Worm (Caenorhabditis elegans): ENCODE data around the gene C44B9.2.

C44B9.2 gene

DNA sequence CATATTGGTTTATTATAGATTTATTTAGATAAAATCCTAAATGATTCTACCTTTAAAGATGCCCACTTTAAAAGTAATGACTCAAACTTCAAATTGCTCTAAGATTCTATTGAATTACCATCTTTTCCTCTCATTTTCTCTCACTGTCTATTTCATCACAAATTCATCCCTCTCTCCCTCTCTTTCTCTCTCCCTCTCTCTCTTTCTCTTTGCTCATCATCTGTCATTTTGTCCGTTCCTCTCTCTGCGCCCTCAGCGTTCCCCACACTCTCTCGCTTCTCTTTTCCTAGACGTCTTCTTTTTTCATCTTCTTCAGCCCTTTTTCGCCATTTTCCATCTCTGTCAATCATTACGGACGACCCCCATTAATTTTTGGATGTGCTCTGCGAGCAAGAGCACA, 29.9 kb downstream of the C44B9.2 start:
- TF ChIP-seq lsy-2 (tag; optimal IDR thresholded peaks at IDR 0.05) (peak; percentile 6), hlh-1 (tag; optimal IDR thresholded peaks at IDR 0.05) (peak; percentile 89), bed-3 (GFP tag; optimal IDR thresholded peaks at IDR 0.05) (no peak), ham-2 (GFP tag; optimal IDR thresholded peaks at IDR 0.05) (no peak), M03D4.4 (tag; optimal IDR thresholded peaks at IDR 0.05) (no peak), mep-1 (tag; optimal IDR thresholded peaks at IDR 0.05) (no peak), lin-13 (tag; optimal IDR thresholded peaks at IDR 0.05) (no peak), ceh-39 (tag; optimal IDR thresholded peaks at IDR 0.05) (no peak), ztf-11 (tag; optimal IDR thresholded peaks at IDR 0.05) (no peak), elt-1 (tag; optimal IDR thresholded peaks at IDR 0.05; ENCODE audit: borderline replicate concordance, insufficient read depth) (no peak), unc-120 (tag; optimal IDR thresholded peaks at IDR 0.05; ENCODE audit: poor library complexity, severe bottlenecking) (peak; percentile 3), nhr-237 (tag; optimal IDR thresholded peaks at IDR 0.05) (no peak), lin-32 (GFP tag; optimal IDR thresholded peaks at IDR 0.05) (no peak), ces-1 (GFP tag; optimal IDR thresholded peaks at IDR 0.05) (peak; percentile 93), ceh-83 (GFP tag; optimal IDR thresholded peaks at IDR 0.05) (no peak), nhr-76 (tag; optimal IDR thresholded peaks at IDR 0.05) (no peak), nhr-28 (tag; optimal IDR thresholded peaks at IDR 0.05) (no peak), unc-62 (GFP tag; optimal IDR thresholded peaks at IDR 0.05) (peak; percentile 68), sem-2 (GFP tag; optimal IDR thresholded peaks at IDR 0.05) (no peak), elt-3 (tag; optimal IDR thresholded peaks at IDR 0.05) (no peak), blmp-1 (tag; optimal IDR thresholded peaks at IDR 0.05) (no peak), mab-5 (tag; optimal IDR thresholded peaks at IDR 0.05) (no peak), nhr-12 (tag; optimal IDR thresholded peaks at IDR 0.05) (no peak)

DNA sequence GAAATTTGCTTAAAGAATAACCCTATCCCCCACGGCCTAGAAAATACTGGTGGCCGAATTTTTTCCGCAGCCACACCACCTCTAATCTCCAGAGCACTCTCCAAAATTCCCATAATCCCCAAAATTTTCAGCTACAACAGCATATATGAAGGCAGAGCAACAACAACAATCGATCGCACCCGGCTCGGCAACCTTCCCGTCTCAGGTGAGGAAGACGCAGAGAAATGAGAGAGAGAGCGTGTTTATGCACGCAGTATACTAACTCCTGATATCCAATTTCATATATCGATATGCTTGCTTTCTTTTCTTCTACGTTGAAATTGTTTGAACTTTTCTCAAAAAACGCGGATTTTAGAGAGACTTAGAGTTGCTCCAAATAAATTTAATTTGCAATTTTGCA, 31.1 kb downstream of the C44B9.2 start:
- TF ChIP-seq hlh-1 (tag; optimal IDR thresholded peaks at IDR 0.05) = peak; percentile 95
- peak; percentile 65 for TF ChIP-seq unc-120 (tag; optimal IDR thresholded peaks at IDR 0.05; ENCODE audit: poor library complexity, severe bottlenecking)
- no peak for TF ChIP-seq nhr-28 (tag; optimal IDR thresholded peaks at IDR 0.05)

DNA sequence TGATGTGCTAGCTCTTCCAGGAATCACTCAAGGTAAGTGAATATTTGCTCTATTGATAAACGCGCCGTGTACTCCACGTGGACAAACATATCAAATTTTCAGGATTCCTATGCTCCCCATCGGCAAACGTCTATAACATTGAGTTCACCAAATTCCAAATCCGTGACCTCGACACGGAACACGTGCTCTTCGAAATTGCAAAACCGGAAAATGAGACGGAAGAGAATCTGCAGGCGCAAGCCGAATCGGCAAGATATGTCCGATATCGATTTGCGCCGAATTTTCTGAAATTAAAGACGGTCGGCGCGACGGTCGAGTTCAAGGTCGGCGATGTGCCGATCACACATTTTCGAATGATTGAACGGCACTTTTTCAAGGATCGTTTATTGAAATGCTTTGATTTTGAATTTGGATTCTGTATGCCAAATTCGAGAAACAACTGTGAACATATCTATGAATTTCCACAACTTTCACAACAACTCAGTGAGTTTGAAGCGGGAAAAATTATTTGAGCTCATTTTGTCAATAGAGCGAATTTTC, 32.5 kb downstream of the C44B9.2 start:
- no peak for TF ChIP-seq lin-32 (GFP tag; optimal IDR thresholded peaks at IDR 0.05)
- no peak for TF ChIP-seq elt-1 (tag; optimal IDR thresholded peaks at IDR 0.05; ENCODE audit: borderline replicate concordance, insufficient read depth)
- no peak for TF ChIP-seq M03D4.4 (tag; optimal IDR thresholded peaks at IDR 0.05)
- no peak for TF ChIP-seq sem-2 (GFP tag; optimal IDR thresholded peaks at IDR 0.05)
- TF ChIP-seq nhr-2 (tag; optimal IDR thresholded peaks at IDR 0.05) = no peak
- no peak for TF ChIP-seq lin-13 (tag; optimal IDR thresholded peaks at IDR 0.05)
- no peak for TF ChIP-seq ham-2 (GFP tag; optimal IDR thresholded peaks at IDR 0.05)
- TF ChIP-seq ces-1 (GFP tag; optimal IDR thresholded peaks at IDR 0.05) = no peak
- no peak for TF ChIP-seq cnd-1 (tag; optimal IDR thresholded peaks at IDR 0.05)

DNA sequence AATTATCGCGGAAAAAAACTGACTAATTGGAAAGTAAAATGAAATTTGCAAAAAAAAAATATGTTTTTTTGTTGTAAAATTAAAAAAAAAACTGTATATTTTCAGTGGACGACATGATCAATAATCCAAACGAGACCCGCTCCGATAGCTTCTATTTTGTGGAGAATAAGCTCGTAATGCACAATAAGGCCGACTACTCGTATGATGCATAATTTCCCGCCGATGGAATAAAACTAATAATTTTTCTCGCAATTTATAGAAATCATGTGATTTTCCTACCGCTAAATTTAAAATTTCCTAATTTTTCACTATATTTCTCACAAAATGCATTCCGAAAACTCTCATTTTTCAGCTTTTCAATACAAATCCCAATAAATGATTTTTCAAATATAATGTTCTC, 33.3 kb downstream of the C44B9.2 start:
- no peak for TF ChIP-seq flh-1 (GFP tag; optimal IDR thresholded peaks at IDR 0.05)
- TF ChIP-seq sem-2 (GFP tag; optimal IDR thresholded peaks at IDR 0.05) = no peak
- TF ChIP-seq hlh-1 (tag; optimal IDR thresholded peaks at IDR 0.05) = peak; percentile 6
- TF ChIP-seq cnd-1 (tag; optimal IDR thresholded peaks at IDR 0.05) = no peak
- TF ChIP-seq mls-2 (tag; optimal IDR thresholded peaks at IDR 0.05) = no peak

DNA sequence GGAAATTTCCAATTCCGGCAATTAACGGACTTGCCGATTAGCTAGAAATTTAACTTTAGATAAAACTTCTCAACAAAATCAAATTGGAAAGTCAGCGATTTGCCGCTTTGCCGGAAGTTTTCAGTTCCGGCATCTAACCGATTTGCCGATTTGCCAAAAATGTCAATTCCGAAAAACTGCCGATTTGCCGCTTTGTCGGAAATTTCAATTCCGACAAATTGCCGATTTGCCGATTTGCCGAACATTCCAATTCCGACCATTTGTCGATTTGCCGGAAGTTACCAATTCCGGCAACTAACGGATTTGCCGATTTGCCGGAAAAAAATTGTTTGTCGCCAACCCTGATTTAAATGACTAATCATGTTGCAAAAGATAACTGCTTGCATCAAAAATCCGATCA, 33.9 kb downstream of the C44B9.2 start:
- TF ChIP-seq cnd-1 (tag; optimal IDR thresholded peaks at IDR 0.05) (no peak), unc-62 (GFP tag; optimal IDR thresholded peaks at IDR 0.05) (no peak), pha-4 (tag; optimal IDR thresholded peaks at IDR 0.05) (no peak)

DNA sequence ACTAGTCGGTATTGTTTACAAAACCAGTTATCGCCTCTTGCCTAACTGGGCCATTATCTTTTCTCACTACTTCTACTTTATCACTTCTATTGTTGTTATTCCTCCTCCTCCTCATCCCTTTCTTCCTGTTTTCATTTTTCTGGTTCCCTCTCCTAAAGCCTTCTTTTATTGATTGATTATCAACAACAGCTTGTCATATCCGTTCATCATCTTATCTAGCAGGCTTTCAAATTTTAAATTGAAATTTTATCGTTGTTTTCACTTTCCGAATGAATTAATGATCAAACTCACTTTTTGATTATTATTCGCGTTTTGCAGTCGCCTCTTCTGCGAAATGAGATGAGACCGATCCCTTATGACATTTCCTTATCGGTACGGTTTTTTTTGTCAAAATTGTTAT, 35.9 kb downstream of the C44B9.2 start, which contains the start of gene cut-6:
TSS of gene cut-6 (plus strand) at position 301 of the 400 bp plus-strand sequence.
- TF ChIP-seq blmp-1 (tag; optimal IDR thresholded peaks at IDR 0.05) (peak; percentile 25), snpc-4 (tag; optimal IDR thresholded peaks at IDR 0.05) (no peak)
